Worm (Caenorhabditis elegans) whole organism, L4 larva: ENCODE results near the gene tufm-1.

ENCODE experiments used
- F26F4.8 ChIP-seq: fragments of 200-800 bp; sonication (Bioruptor generic); conservative IDR thresholded peaks from 2 replicates; pipeline ENCODE4 v1.3.6; 2022; ENCODE audit warnings: missing genetic modification characterization, missing compliant biosample characterization
- R02D3.7 ChIP-seq: fragments of 150-350 bp; sonication (generic microtip); optimal IDR thresholded peaks from 3 replicates; lab custom pipeline; 2014; ENCODE audit warnings: missing biosample characterization, missing genetic modification characterization
- aha-1 ChIP-seq: fragments of 150-350 bp; peaks from one replicate; lab custom pipeline; 2014; ENCODE audit warnings: missing biosample characterization, missing genetic modification characterization
- aly-2 ChIP-seq: sonication (generic microtip); optimal IDR thresholded peaks from 2 replicates; lab custom pipeline; 2018; ENCODE audit warnings: missing biosample characterization, missing genetic modification characterization
- ama-1 ChIP-seq: fragments of 150-350 bp; optimal IDR thresholded peaks from 2 replicates; lab custom pipeline; 2014; ENCODE audit warnings: inconsistent platforms, mixed read lengths
- ceh-28 ChIP-seq: fragments of 150-350 bp; optimal IDR thresholded peaks from 2 replicates; lab custom pipeline; 2014; ENCODE audit warnings: missing biosample characterization, missing genetic modification reagents, missing genetic modification characterization
- daf-12 ChIP-seq: fragments of 150-350 bp; optimal IDR thresholded peaks from 2 replicates; lab custom pipeline; 2014; ENCODE audit warnings: missing biosample characterization, missing genetic modification reagents, missing genetic modification characterization
- egl-43 ChIP-seq: fragments of 200-800 bp; sonication (Bioruptor generic); IDR thresholded peaks from 2 replicates; pipeline ENCODE4 v1.3.6; 2022; ENCODE audit warnings: missing genetic modification reagents, missing genetic modification characterization, missing compliant biosample characterization
- fos-1 ChIP-seq: fragments of 150-350 bp; optimal IDR thresholded peaks from 2 replicates; lab custom pipeline; 2014; ENCODE audit warnings: missing biosample characterization, missing genetic modification characterization
- hlh-30 ChIP-seq: sonication (generic microtip); optimal IDR thresholded peaks from 2 replicates; lab custom pipeline; 2017; ENCODE audit warnings: antibody characterized with exemption, mild to moderate bottlenecking, missing genetic modification characterization, missing compliant biosample characterization; ENCODE audit not compliant: insufficient read depth
- hmg-1.1 ChIP-seq: fragments of 200-800 bp; sonication (Bioruptor generic); IDR thresholded peaks from 2 replicates; pipeline ENCODE4 v1.3.6; 2022; ENCODE audit warnings: missing genetic modification reagents, missing genetic modification characterization, missing compliant biosample characterization
- lin-1 ChIP-seq: fragments of 200-800 bp; sonication (Bioruptor generic); IDR thresholded peaks from 2 replicates; pipeline ENCODE4 v1.3.6; 2022; ENCODE audit warnings: missing genetic modification reagents, missing genetic modification characterization, missing compliant biosample characterization
- lin-15B ChIP-seq: fragments of 150-350 bp; sonication (generic microtip); optimal IDR thresholded peaks from 3 replicates; lab custom pipeline; 2014; ENCODE audit warnings: missing biosample characterization, missing genetic modification characterization
- lin-39 ChIP-seq: fragments of 150-350 bp; optimal IDR thresholded peaks from 2 replicates; lab custom pipeline; 2014; ENCODE audit warnings: missing biosample characterization, missing genetic modification reagents, missing genetic modification characterization
- lir-3 ChIP-seq: sonication (generic microtip); optimal IDR thresholded peaks from 2 replicates; lab custom pipeline; 2016; ENCODE audit warnings: mild to moderate bottlenecking, missing genetic modification characterization, missing compliant biosample characterization
- lsy-2 ChIP-seq, 2 experiments: fragments of 150-350 bp in 1 of 2; sonication (generic microtip) in 1 of 2; optimal IDR thresholded peaks; 2 replicates each; lab custom pipeline; 2014 to 2017; ENCODE audit warnings: missing biosample characterization in 2 of 2, missing genetic modification characterization in 2 of 2
- madf-5 ChIP-seq, 2 experiments: fragments of 200-800 bp; sonication (Bioruptor generic); IDR thresholded peaks; 2 replicates each; pipeline ENCODE4 v1.3.6; 2022; ENCODE audit warnings: missing compliant biosample characterization in 2 of 2, missing genetic modification characterization in 2 of 2
- madf-9 ChIP-seq: fragments of 200-800 bp; sonication (Bioruptor generic); conservative IDR thresholded peaks from 2 replicates; pipeline ENCODE4 v1.3.6; 2022; ENCODE audit warnings: missing genetic modification reagents, missing genetic modification characterization, missing compliant biosample characterization
- mdt-29 ChIP-seq: fragments of 200-800 bp; sonication (Bioruptor generic); IDR thresholded peaks from 2 replicates; pipeline ENCODE4 v1.3.6; 2022; ENCODE audit warnings: missing genetic modification reagents, missing genetic modification characterization, missing compliant biosample characterization
- nhr-102 ChIP-seq: sonication (generic microtip); optimal IDR thresholded peaks from 2 replicates; lab custom pipeline; 2016; ENCODE audit warnings: mild to moderate bottlenecking, missing genetic modification characterization, moderate library complexity, missing compliant biosample characterization
- nhr-28 ChIP-seq: fragments of 150-350 bp; optimal IDR thresholded peaks from 2 replicates; lab custom pipeline; 2014; ENCODE audit warnings: missing biosample characterization, missing genetic modification characterization
- nhr-48 ChIP-seq: sonication (generic microtip); optimal IDR thresholded peaks from 2 replicates; lab custom pipeline; 2016; ENCODE audit warnings: mild to moderate bottlenecking, missing genetic modification characterization, missing compliant biosample characterization
- pqm-1 ChIP-seq: sonication (generic microtip); optimal IDR thresholded peaks from 2 replicates; lab custom pipeline; 2017; ENCODE audit warnings: missing biosample characterization, missing genetic modification characterization
- saeg-2 ChIP-seq: fragments of 200-800 bp; sonication (Bioruptor generic); IDR thresholded peaks from 2 replicates; pipeline ENCODE4 v1.3.6; 2022; ENCODE audit warnings: missing genetic modification reagents, missing genetic modification characterization, missing compliant biosample characterization
- set-16 ChIP-seq: fragments of 200-800 bp; sonication (Bioruptor generic); IDR thresholded peaks from 2 replicates; pipeline ENCODE4 v1.3.6; 2022; ENCODE audit warnings: missing genetic modification reagents, missing genetic modification characterization, missing compliant biosample characterization
- skn-1 ChIP-seq: fragments of 150-350 bp; optimal IDR thresholded peaks from 2 replicates; lab custom pipeline; 2014; ENCODE audit warnings: missing biosample characterization, missing genetic modification characterization
- tra-1 ChIP-seq: fragments of 200-800 bp; sonication (Bioruptor generic); IDR thresholded peaks from 2 replicates; pipeline ENCODE4 v1.3.6; 2022; ENCODE audit warnings: missing genetic modification reagents, missing genetic modification characterization, missing compliant biosample characterization
- unc-39 ChIP-seq: sonication (generic microtip); optimal IDR thresholded peaks from 2 replicates; lab custom pipeline; 2017; ENCODE audit warnings: missing biosample characterization, missing genetic modification characterization
- zip-11 ChIP-seq: fragments of 200-800 bp; sonication (Bioruptor generic); IDR thresholded peaks from 2 replicates; pipeline ENCODE4 v1.3.6; 2022; ENCODE audit warnings: missing genetic modification characterization, missing compliant biosample characterization

Gene tufm-1

DNA sequence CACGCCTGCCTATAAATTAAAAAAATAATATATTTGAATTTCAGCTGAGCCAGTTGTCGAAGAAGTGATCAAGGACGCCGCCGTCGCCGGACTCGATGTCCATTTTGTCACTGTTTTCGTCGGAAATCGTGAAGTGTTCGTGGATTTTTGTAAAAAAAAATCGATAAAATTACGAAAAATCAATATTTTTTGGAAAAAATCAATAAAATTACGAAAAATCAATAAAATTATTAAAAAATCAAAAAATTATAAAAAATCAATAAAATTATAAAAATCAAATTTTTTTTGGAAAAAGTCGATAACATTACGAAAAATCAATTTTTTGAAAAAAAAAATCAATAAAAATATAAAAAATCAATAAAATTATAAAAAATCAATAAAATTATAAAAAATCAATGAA, 20.2 kb upstream of the tufm-1 start:
- TF ChIP-seq ceh-28 (tag; lab: Kevin White, UChicago): peak; percentile 82
- no peak for TF ChIP-seq set-16
- no peak for TF ChIP-seq zip-11 (GFP tag; lab: Robert Waterston, UW)

DNA sequence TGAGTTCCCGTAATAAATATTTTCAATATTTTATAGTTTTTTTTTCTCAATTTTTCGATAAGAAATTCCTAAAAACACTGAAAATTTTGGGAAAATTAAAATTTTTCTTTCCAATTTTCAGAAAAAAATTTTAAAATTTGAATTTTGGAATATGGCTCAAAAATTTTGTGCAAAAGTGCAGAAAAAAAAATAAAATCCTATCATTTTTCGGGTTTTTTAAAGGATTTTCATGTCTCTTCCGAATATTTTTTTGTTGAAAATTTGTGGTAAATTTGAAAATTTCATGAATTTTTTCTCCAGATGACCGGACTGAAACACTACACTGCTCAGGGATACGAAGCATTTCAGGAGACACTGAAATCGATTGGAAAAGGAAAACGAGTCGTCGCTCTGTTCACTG, 19.6 kb upstream of the tufm-1 start, which contains the start of gene txdc-17:
TSS of gene txdc-17 (plus strand) at position 301 of the 400 bp plus-strand sequence.
- TF ChIP-seq lir-3: no peak
- TF ChIP-seq aly-2 (tag; lab: Kevin White, UChicago): no peak
- TF ChIP-seq saeg-2 (GFP tag; lab: Robert Waterston, UW): no peak

ce11 chrIII:2832483-2832882, 17.7 kb upstream of the tufm-1 start, which contains the start of gene Y71H2AM.29:
TSS of gene Y71H2AM.29 (plus strand) at chrIII:2832783.
- no peak for TF ChIP-seq fos-1 (tag; lab: Kevin White, UChicago)
- TF ChIP-seq lin-15B (tag; lab: Kevin White, UChicago): no peak
- no peak for TF ChIP-seq madf-5 (GFP tag; IDR thresholded peaks at IDR 0.05; lab: Robert Waterston, UW)
- no peak for TF ChIP-seq daf-12
- no peak for TF ChIP-seq lsy-2 (tag; optimal IDR thresholded peaks at IDR 0.05; lab: Kevin White, UChicago)
- no peak for TF ChIP-seq set-16
- TF ChIP-seq nhr-102 (tag; lab: Kevin White, UChicago): no peak
- TF ChIP-seq nhr-48: no peak
- no peak for TF ChIP-seq R02D3.7 (tag; lab: Kevin White, UChicago)
- TF ChIP-seq, all 104 proteins: peak for 0

DNA sequence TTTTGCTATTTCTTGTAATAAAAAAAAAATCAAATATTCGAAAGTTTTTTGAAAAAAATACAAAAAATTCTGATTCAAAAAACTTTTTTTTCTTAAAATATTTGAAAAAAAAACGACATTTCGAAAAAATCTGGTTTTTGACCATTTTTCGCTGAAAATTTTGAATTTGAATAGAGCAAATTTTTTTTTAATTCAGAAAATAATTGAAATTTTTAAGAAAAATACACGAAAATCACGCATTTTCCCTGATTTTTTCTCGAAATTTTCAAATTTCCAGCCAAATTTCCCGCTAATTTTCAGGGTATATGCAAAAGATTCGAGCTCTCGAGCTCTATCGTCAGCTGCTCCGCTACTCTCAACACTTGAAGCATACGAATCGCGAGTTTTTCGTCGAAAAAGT, 12.0 kb upstream of the tufm-1 start, which contains the start of gene Y71H2AM.1:
TSS of gene Y71H2AM.1 (plus strand) at position 301 of the 400 bp plus-strand sequence.
- TF ChIP-seq aha-1 (peak; percentile 29), mdt-29 (no peak)

ce11 chrIII:2818980-2819379, 4.2 kb upstream of the tufm-1 start, which contains the start of gene pipp-4P:
TSS of gene pipp-4P (plus strand) at chrIII:2819280.
- no peak for TF ChIP-seq tra-1 (GFP tag; lab: Robert Waterston, UW)
- TF ChIP-seq lsy-2 (tag; optimal IDR thresholded peaks at IDR 0.05; lab: Kevin White, UChicago): no peak
- no peak for TF ChIP-seq lin-15B (tag; lab: Kevin White, UChicago)
- TF ChIP-seq lin-39 (tag; lab: Kevin White, UChicago): no peak
- no peak for TF ChIP-seq unc-39 (tag; lab: Kevin White, UChicago)
- TF ChIP-seq pqm-1 (tag; lab: Kevin White, UChicago): no peak
- no peak for TF ChIP-seq nhr-28 (tag; lab: Kevin White, UChicago)
- no peak for TF ChIP-seq madf-9 (GFP tag; lab: Robert Waterston, UW)
- TF ChIP-seq skn-1 (tag; lab: Kevin White, UChicago): no peak
- no peak for TF ChIP-seq lin-1 (GFP tag; lab: Robert Waterston, UW)
- TF ChIP-seq, all 104 proteins: peak for 0

- TF ChIP-seq aha-1 (peak; percentile 65), lin-1 (GFP tag; lab: Robert Waterston, UW) (no peak)
- TF ChIP-seq, all 104 proteins: peak for 1
These were observed 3.1 kb upstream of the tufm-1 start for ce11 chrIII:2817847-2818246.

- peak in 1 of 2 experiments; percentile 41 for TF ChIP-seq lsy-2 (tag; optimal IDR thresholded peaks at IDR 0.05; lab: Kevin White, UChicago)
- peak; percentile 80 for TF ChIP-seq hlh-30 (tag; lab: Kevin White, UChicago)
- TF ChIP-seq egl-43 (GFP tag; lab: Robert Waterston, UW): no peak
- TF ChIP-seq nhr-28 (tag; lab: Kevin White, UChicago): peak; percentile 13
- no peak for TF ChIP-seq skn-1 (tag; lab: Kevin White, UChicago)
- no peak for TF ChIP-seq F26F4.8 (GFP tag; lab: Robert Waterston, UW)
- no peak for TF ChIP-seq pqm-1 (tag; lab: Kevin White, UChicago)
- peak; percentile 56 for TF ChIP-seq aha-1
- 0 out of 2 replicates have a peak, but pooled peaks have one; percentile 14 for TF ChIP-seq hmg-1.1
- no peak for TF ChIP-seq ama-1 (lab: Kevin White, UChicago)
These were observed 1.6 kb upstream of the tufm-1 start for ce11 chrIII:2816205-2816923.
